Fruit fly (Drosophila melanogaster) S2 (cell line): Measurements from ENCODE around the gene Svip.

Experiments used
- CG8478 ChIP-seq: fragments of >200 bp; optimal IDR thresholded peaks from 2 replicates; lab custom pipeline; 2018
- CTCF ChIP-seq, 2 experiments: fragments of >200 bp; optimal IDR thresholded peaks; 2 replicates each; lab custom pipeline; 2018

Svip gene

DNA sequence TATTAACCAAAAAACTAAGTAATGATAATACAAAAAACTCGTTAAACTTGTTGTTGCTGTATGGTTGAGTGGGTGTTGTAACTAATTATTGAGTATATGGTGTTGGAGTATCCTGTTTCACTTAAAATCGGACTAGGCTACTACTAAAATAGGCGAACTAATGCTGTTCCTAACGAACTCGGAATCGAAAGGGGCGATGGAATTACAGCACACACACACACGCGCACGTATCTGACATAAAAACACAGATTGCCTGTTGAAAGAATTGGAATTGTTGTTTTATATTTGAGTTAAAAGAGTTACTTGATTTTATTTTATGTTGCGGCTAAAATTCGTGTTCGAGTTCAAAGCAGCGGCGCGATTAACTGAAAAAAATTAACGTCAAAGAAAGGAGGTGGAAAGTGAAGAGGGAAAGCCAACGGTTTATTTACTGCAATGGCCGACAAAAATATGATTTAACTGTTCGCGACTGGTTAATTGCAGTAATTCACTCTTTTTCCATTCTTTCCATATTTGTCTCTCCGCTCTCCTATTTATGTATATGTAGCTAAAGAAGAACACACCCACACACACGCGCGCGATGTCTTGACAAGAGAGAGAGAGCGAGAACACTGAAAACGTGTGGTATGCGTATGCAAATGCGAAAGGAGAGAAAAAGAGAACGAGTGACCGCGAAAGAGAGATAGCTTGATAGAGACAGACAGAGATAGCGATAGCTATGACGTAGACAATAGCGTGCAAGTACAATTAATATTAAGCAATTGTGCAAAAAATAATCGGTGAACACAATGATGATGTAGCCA lies 42.8 kb downstream of the Svip start:
- peak in 1 of 2 experiments; percentile 36 for TF ChIP-seq CTCF (optimal IDR thresholded peaks at IDR 0.05; lab: Kevin White, UChicago)
- no peak for TF ChIP-seq CG8478 (lab: Kevin White, UChicago)

DNA sequence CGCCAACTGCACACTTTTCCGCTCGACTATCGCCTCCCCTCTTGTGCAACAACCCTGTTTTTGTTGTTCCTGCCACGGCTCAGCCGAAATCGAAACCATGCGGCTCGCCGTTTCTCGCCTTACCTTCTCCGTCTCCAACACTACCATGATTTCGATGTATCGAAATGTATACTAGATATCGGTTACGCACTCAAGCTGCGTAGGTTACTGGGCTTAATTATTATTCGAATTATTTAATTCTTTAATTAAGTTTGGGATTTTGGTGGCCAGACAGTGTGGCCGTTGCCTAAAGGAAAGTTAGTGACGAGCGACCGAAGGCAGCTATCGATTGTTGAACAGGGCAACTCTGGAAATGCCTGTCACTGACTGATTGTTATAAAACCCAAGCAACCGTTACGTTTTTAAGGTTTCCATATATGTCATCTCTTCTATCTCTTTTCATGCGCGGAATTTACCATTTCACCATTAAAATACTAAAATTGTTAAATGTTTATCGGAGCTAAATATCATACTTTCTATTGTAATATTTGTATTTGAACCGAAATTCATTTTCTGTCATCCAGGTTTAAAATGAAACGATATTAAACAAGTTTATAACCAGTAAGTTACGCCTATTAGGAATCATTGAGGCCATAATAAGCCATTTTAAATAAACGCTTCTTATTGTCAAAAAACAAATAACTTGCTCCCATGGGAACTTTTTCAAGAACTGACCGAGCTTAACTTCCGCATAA lies 43.5 kb downstream of the Svip start, which contains the start of gene eIF4E1:
TSS of gene eIF4E1 (minus strand) at position 304 of the 734 bp plus-strand sequence.
- TF ChIP-seq CTCF (optimal IDR thresholded peaks at IDR 0.05; lab: Kevin White, UChicago): peak in 1 of 2 experiments; percentile 12
- TF ChIP-seq CG8478 (lab: Kevin White, UChicago): no peak

DNA sequence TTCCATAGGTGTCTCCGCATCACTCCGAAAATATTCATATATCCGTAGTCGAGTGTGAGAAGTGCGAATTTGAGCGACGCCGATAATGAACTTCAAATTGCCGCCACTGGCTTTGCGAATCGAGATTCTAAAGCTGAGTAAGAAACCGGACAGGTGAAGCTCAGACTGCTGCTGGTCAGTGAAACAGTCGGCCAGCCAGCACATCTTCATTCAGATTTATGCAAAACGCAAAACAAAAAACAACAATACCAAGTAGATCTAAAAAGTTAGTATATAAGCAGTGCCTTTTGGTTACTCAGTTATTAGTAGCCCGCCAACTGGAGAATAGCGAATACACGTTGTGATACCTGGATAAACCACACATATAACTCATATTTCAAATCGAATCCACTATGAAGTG lies 45.7 kb downstream of the Svip start, which contains the start of gene Cpr67B:
TSS of gene Cpr67B (plus strand) at position 301 of the 400 bp plus-strand sequence.
- no peak for TF ChIP-seq CG8478 (lab: Kevin White, UChicago)
- TF ChIP-seq CTCF (optimal IDR thresholded peaks at IDR 0.05; lab: Kevin White, UChicago): no peak
